Worm (Caenorhabditis elegans) whole organism, young adult: ENCODE measurements around the gene C06G4.4.

Experiments used
- B0019.2 ChIP-seq: fragments of 200-800 bp; sonication (Bioruptor generic); conservative IDR thresholded peaks from 2 replicates; pipeline ENCODE4 v1.3.6; 2022; ENCODE audit warnings: missing genetic modification reagents, missing genetic modification characterization, missing compliant biosample characterization
- B0035.1 ChIP-seq: sonication (generic microtip); optimal IDR thresholded peaks from 2 replicates; lab custom pipeline; 2016; ENCODE audit warnings: missing genetic modification characterization, mild to moderate bottlenecking, missing compliant biosample characterization, missing genotype, missing genetic modification reagents
- D2030.7 ChIP-seq: fragments of 200-800 bp; sonication (Bioruptor generic); IDR thresholded peaks from 2 replicates; pipeline ENCODE4 v1.3.6; 2022; ENCODE audit warnings: missing genetic modification reagents, missing genetic modification characterization, missing compliant biosample characterization
- F57C9.4 ChIP-seq: sonication (generic microtip); optimal IDR thresholded peaks from 2 replicates; lab custom pipeline; 2017; ENCODE audit warnings: mild to moderate bottlenecking, missing genetic modification characterization, missing compliant biosample characterization
- K12H6.12 ChIP-seq: fragments of 200-800 bp; sonication (Bioruptor generic); optimal IDR thresholded peaks from 2 replicates; lab custom pipeline; 2018; ENCODE audit warnings: mild to moderate bottlenecking, missing genetic modification characterization, missing compliant biosample characterization
- T26A5.8 ChIP-seq: sonication (generic microtip); optimal IDR thresholded peaks from 2 replicates; lab custom pipeline; 2016; ENCODE audit warnings: missing genetic modification characterization, missing compliant biosample characterization
- Y56A3A.18 ChIP-seq: fragments of 200-800 bp; sonication (Bioruptor generic); IDR thresholded peaks from 2 replicates; pipeline ENCODE4 v1.3.6; 2022; ENCODE audit warnings: missing genetic modification reagents, missing genetic modification characterization, missing compliant biosample characterization
- Y79H2A.3 ChIP-seq: fragments of 200-800 bp; sonication (Bioruptor generic); conservative IDR thresholded peaks from 2 replicates; pipeline ENCODE4 v1.3.6; 2022; ENCODE audit warnings: missing genetic modification reagents, missing genetic modification characterization, missing compliant biosample characterization
- akir-1 ChIP-seq: fragments of 200-800 bp; sonication (Bioruptor generic); optimal IDR thresholded peaks from 2 replicates; lab custom pipeline; 2018; ENCODE audit warnings: mild to moderate bottlenecking, missing genetic modification characterization, moderate library complexity, missing compliant biosample characterization
- ama-1 ChIP-seq, 3 experiments: fragments of 150-350 bp in 1 of 3; sonication (generic microtip) in 2 of 3; optimal IDR thresholded peaks; 2 replicates each; lab custom pipeline; 2014 to 2018; ENCODE audit warnings: missing biosample characterization in 2 of 3, missing genetic modification characterization in 2 of 3, missing genetic modification reagents in 2 of 3
- atf-7 ChIP-seq: sonication (generic microtip); optimal IDR thresholded peaks from 2 replicates; lab custom pipeline; 2017; ENCODE audit warnings: mild to moderate bottlenecking, missing genetic modification characterization, missing compliant biosample characterization
- athp-1 ChIP-seq: sonication (generic microtip); optimal IDR thresholded peaks from 2 replicates; lab custom pipeline; 2017; ENCODE audit warnings: mild to moderate bottlenecking, missing genetic modification characterization, missing compliant biosample characterization
- ceh-40 ChIP-seq: fragments of 200-800 bp; sonication (Bioruptor generic); IDR thresholded peaks from 2 replicates; pipeline ENCODE4 v1.3.6; 2022; ENCODE audit warnings: missing genetic modification characterization, missing compliant biosample characterization
- dox-1 ChIP-seq: fragments of 200-800 bp; sonication (Bioruptor generic); IDR thresholded peaks from 2 replicates; pipeline ENCODE4 v1.3.6; 2022; ENCODE audit warnings: missing genetic modification reagents, missing genetic modification characterization, missing compliant biosample characterization
- efl-1 ChIP-seq: fragments of 150-350 bp; optimal IDR thresholded peaks from 2 replicates; lab custom pipeline; 2014; ENCODE audit warnings: missing biosample characterization, missing genetic modification reagents, missing genetic modification characterization
- egl-44 ChIP-seq: fragments of 200-800 bp; sonication (Bioruptor generic); IDR thresholded peaks from 2 replicates; pipeline ENCODE4 v1.3.6; 2022; ENCODE audit warnings: missing genetic modification reagents, missing genetic modification characterization, missing compliant biosample characterization
- egrh-3 ChIP-seq: fragments of 200-800 bp; sonication (Bioruptor generic); IDR thresholded peaks from 2 replicates; pipeline ENCODE4 v1.3.6; 2022; ENCODE audit warnings: missing genetic modification reagents, missing genetic modification characterization, missing compliant biosample characterization
- ekl-4 ChIP-seq: fragments of 200-800 bp; sonication (Bioruptor generic); IDR thresholded peaks from 2 replicates; pipeline ENCODE4 v1.3.6; 2022; ENCODE audit warnings: missing genetic modification reagents, missing genetic modification characterization, missing compliant biosample characterization
- ets-4 ChIP-seq: fragments of 200-800 bp; sonication (Bioruptor generic); optimal IDR thresholded peaks from 2 replicates; lab custom pipeline; 2018; ENCODE audit warnings: mild to moderate bottlenecking, missing genetic modification characterization, missing compliant biosample characterization
- hlh-12 ChIP-seq: sonication (generic microtip); optimal IDR thresholded peaks from 2 replicates; lab custom pipeline; 2016; ENCODE audit warnings: missing genetic modification characterization, missing compliant biosample characterization
- hlh-26 ChIP-seq: fragments of 200-800 bp; sonication (Bioruptor generic); conservative IDR thresholded peaks from 2 replicates; pipeline ENCODE4 v1.3.6; 2022; ENCODE audit warnings: missing genetic modification reagents, missing genetic modification characterization, missing compliant biosample characterization
- hrde-1 ChIP-seq: sonication (generic microtip); optimal IDR thresholded peaks from 2 replicates; lab custom pipeline; 2016; ENCODE audit warnings: missing genetic modification characterization, mild to moderate bottlenecking, missing compliant biosample characterization, moderate library complexity, missing genotype, missing genetic modification reagents, borderline replicate concordance
- hsf-1 ChIP-seq: fragments of 200-800 bp; sonication (Bioruptor generic); IDR thresholded peaks from 2 replicates; pipeline ENCODE4 v1.3.6; 2022; ENCODE audit warnings: missing genetic modification reagents, missing genetic modification characterization, missing compliant biosample characterization
- let-526 ChIP-seq: fragments of 200-800 bp; sonication (Bioruptor generic); IDR thresholded peaks from 2 replicates; pipeline ENCODE4 v1.3.6; 2022; ENCODE audit warnings: missing genetic modification reagents, missing genetic modification characterization, missing compliant biosample characterization
- let-607 ChIP-seq, 2 experiments: fragments of 200-800 bp in 1 of 2; sonication (Bioruptor generic) in 1 of 2; sonication (generic microtip) in 1 of 2; optimal IDR thresholded peaks; 2 replicates each; lab custom pipeline; 2016 to 2018; ENCODE audit warnings: mild to moderate bottlenecking in 2 of 2, missing compliant biosample characterization in 2 of 2, missing genetic modification characterization in 2 of 2, moderate library complexity in 2 of 2, missing genotype in 1 of 2
- lin-35 ChIP-seq, 3 experiments: fragments of 150-350 bp in 2 of 3; sonication (generic microtip) in 1 of 3; optimal IDR thresholded peaks; 2 replicates each; lab custom pipeline; 2014 to 2018; ENCODE audit warnings: missing biosample characterization in 3 of 3, missing genetic modification characterization in 3 of 3, missing genetic modification reagents in 3 of 3
- madf-6 ChIP-seq: fragments of 200-800 bp; sonication (Bioruptor generic); IDR thresholded peaks from 2 replicates; pipeline ENCODE4 v1.3.6; 2022; ENCODE audit warnings: missing genetic modification reagents, missing genetic modification characterization, missing compliant biosample characterization
- madf-8 ChIP-seq: fragments of 200-800 bp; sonication (Bioruptor generic); conservative IDR thresholded peaks from 2 replicates; pipeline ENCODE4 v1.3.6; 2022; ENCODE audit warnings: missing genetic modification reagents, missing genetic modification characterization, missing compliant biosample characterization
- mxl-1 ChIP-seq: sonication (generic microtip); optimal IDR thresholded peaks from 2 replicates; lab custom pipeline; 2016; ENCODE audit warnings: missing genetic modification characterization, missing compliant biosample characterization
- rcor-1 ChIP-seq: fragments of 200-800 bp; sonication (Bioruptor generic); IDR thresholded peaks from 2 replicates; pipeline ENCODE4 v1.3.6; 2022; ENCODE audit warnings: missing genetic modification reagents, missing genetic modification characterization, missing compliant biosample characterization
- somi-1 ChIP-seq: fragments of 200-800 bp; sonication (Bioruptor generic); optimal IDR thresholded peaks from 2 replicates; lab custom pipeline; 2018; ENCODE audit warnings: mild to moderate bottlenecking, missing genetic modification characterization, missing compliant biosample characterization
- sptf-2 ChIP-seq: fragments of 200-800 bp; sonication (Bioruptor generic); optimal IDR thresholded peaks from 2 replicates; lab custom pipeline; 2018; ENCODE audit warnings: mild to moderate bottlenecking, missing genetic modification characterization, missing compliant biosample characterization
- tbp1 ChIP-seq: fragments of 200-800 bp; sonication (Bioruptor generic); optimal IDR thresholded peaks from 2 replicates; lab custom pipeline; 2018; ENCODE audit warnings: mild to moderate bottlenecking, missing genetic modification characterization, missing compliant biosample characterization
- ztf-22 ChIP-seq: fragments of 200-800 bp; sonication (Bioruptor generic); optimal IDR thresholded peaks from 2 replicates; lab custom pipeline; 2018; ENCODE audit warnings: mild to moderate bottlenecking, missing genetic modification characterization, moderate library complexity, missing compliant biosample characterization
- ztf-28 ChIP-seq: fragments of 200-800 bp; sonication (Bioruptor generic); IDR thresholded peaks from 2 replicates; pipeline ENCODE4 v1.3.6; 2022; ENCODE audit warnings: missing genetic modification reagents, missing genetic modification characterization, missing compliant biosample characterization

Gene C06G4.4

DNA sequence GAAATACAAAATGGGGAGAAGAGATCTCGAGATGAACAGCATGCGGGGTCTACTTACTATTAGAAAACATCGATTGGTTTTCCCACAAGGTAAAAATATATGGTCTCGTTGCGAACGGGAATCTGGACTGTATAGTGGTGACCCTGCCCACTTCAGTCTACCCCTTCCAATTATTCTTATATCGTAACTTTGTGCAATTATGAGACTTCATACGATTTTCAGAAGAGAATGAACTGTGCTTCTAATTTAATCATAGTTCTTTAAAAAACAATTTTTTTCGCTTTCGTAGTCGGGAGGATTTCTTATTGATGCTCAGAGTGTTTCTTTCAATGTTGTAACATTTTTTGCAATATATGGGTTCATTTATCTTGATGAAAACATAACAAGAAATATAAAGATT, 5.6 kb downstream of the C06G4.4 start, which contains the start of gene F54H12.5 (continued):
- TF ChIP-seq Y56A3A.18 (GFP tag; lab: Robert Waterston, UW) (0 out of 2 replicates have a peak, but pooled peaks have one; percentile 48), Y79H2A.3 (GFP tag; lab: Robert Waterston, UW) (no peak), egrh-3 (GFP tag; lab: Robert Waterston, UW) (no peak), mxl-1 (tag; lab: Kevin White, UChicago) (no peak), ekl-4 (GFP tag; lab: Robert Waterston, UW) (0 out of 2 replicates have a peak, but pooled peaks have one; percentile 52), ama-1 (optimal IDR thresholded peaks at IDR 0.05; lab: Kevin White, UChicago) (no peak), ama-1 (GFP tag; optimal IDR thresholded peaks at IDR 0.05; lab: Kevin White, UChicago) (peak in 1 of 2 experiments; percentile 15), madf-6 (peak; percentile 39; the same call in 1 of the 2 replicates), athp-1 (no peak), ets-4 (GFP tag; lab: Kevin White, UChicago) (no peak), dox-1 (GFP tag; lab: Robert Waterston, UW) (no peak), efl-1 (GFP tag; lab: Kevin White, UChicago) (no peak), madf-8 (no peak), D2030.7 (no peak), ztf-28 (GFP tag; lab: Robert Waterston, UW) (no peak), somi-1 (GFP tag; lab: Kevin White, UChicago) (no peak), B0019.2 (GFP tag; lab: Robert Waterston, UW) (no peak), hrde-1 (peak; percentile 31), atf-7 (tag; lab: Kevin White, UChicago) (no peak), B0035.1 (tag; lab: Kevin White, UChicago) (no peak), hlh-26 (no peak), T26A5.8 (no peak), sptf-2 (GFP tag; lab: Kevin White, UChicago) (no peak), ceh-40 (GFP tag; lab: Robert Waterston, UW) (no peak), let-607 (tag; optimal IDR thresholded peaks at IDR 0.05; lab: Kevin White, UChicago) (no peak)

DNA sequence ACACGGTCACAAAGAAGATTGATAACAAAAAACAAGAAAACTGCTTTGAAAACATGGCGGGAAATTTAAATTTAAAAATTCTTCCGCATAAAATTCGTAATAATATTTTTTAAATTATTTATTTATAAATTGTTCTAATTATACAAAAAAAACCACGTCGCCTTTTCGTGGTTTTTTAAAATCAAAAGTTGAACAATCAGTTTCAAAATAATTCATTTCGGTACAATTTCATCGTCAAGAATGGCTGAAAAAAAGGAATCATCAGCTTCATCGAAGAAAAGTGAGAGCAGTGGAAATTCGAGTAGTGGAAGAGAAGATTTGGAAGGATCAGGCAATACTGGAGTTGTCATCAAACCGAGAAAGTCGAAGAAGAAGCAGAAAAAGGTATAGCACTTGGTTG, 8.5 kb downstream of the C06G4.4 start, which contains the start of the genes F54H12.8 and F54H12.7:
Gene F54H12.8 (minus strand): TSS at position 101 of the 400 bp plus-strand sequence.
Gene F54H12.7 (plus strand): TSS at position 229 of the 400 bp plus-strand sequence.
- TF ChIP-seq tbp1 (GFP tag; lab: Kevin White, UChicago) (no peak), rcor-1 (GFP tag; lab: Robert Waterston, UW) (no peak), hsf-1 (no peak), hlh-12 (tag; lab: Kevin White, UChicago) (no peak), ekl-4 (GFP tag; lab: Robert Waterston, UW) (no peak), let-607 (tag; optimal IDR thresholded peaks at IDR 0.05; lab: Kevin White, UChicago) (no peak), lin-35 (GFP tag; optimal IDR thresholded peaks at IDR 0.05; lab: Kevin White, UChicago) (no peak), akir-1 (GFP tag; lab: Kevin White, UChicago) (no peak), hlh-26 (no peak), let-526 (GFP tag; lab: Robert Waterston, UW) (no peak), F57C9.4 (tag; lab: Kevin White, UChicago) (no peak), ama-1 (optimal IDR thresholded peaks at IDR 0.05; lab: Kevin White, UChicago) (no peak), ama-1 (GFP tag; optimal IDR thresholded peaks at IDR 0.05; lab: Kevin White, UChicago) (no peak), ceh-40 (GFP tag; lab: Robert Waterston, UW) (no peak), egl-44 (GFP tag; lab: Robert Waterston, UW) (no peak), K12H6.12 (no peak), ztf-22 (GFP tag; lab: Kevin White, UChicago) (no peak)
